Worm (Caenorhabditis elegans) whole organism, L1 larva: Measurements from ENCODE around the gene F08G5.3.

ENCODE experiments used
- C04F5.9 ChIP-seq: sonication (generic microtip); optimal IDR thresholded peaks from 2 replicates; lab custom pipeline; 2016; ENCODE audit warnings: missing genetic modification characterization, missing compliant biosample characterization
- C16A3.4 ChIP-seq: fragments of 150-350 bp; optimal IDR thresholded peaks from 2 replicates; lab custom pipeline; 2014; ENCODE audit warnings: missing biosample characterization, missing genetic modification characterization
- F16B12.6 ChIP-seq: fragments of 150-350 bp; optimal IDR thresholded peaks from 2 replicates; lab custom pipeline; 2014; ENCODE audit warnings: missing biosample characterization, missing genetic modification characterization
- Y116A8C.19 ChIP-seq: sonication (generic microtip); optimal IDR thresholded peaks from 2 replicates; lab custom pipeline; 2016; ENCODE audit warnings: missing compliant biosample characterization, missing genetic modification characterization, borderline replicate concordance
- aly-2 ChIP-seq: fragments of 150-350 bp; optimal IDR thresholded peaks from 2 replicates; lab custom pipeline; 2014; ENCODE audit warnings: missing biosample characterization, missing genetic modification characterization
- ama-1 ChIP-seq: fragments of 150-350 bp; optimal IDR thresholded peaks from 2 replicates; lab custom pipeline; 2014
- blmp-1 ChIP-seq: fragments of 150-350 bp; optimal IDR thresholded peaks from 2 replicates; lab custom pipeline; 2014; ENCODE audit warnings: missing biosample characterization, missing genetic modification characterization
- ceh-63 ChIP-seq: fragments of 200-800 bp; sonication (Bioruptor generic); optimal IDR thresholded peaks from 2 replicates; lab custom pipeline; 2018; ENCODE audit warnings: mild to moderate bottlenecking, missing genetic modification characterization, missing compliant biosample characterization
- ceh-8 ChIP-seq: fragments of 200-800 bp; sonication (Bioruptor generic); optimal IDR thresholded peaks from 2 replicates; lab custom pipeline; 2018; ENCODE audit warnings: mild to moderate bottlenecking, missing genetic modification characterization, moderate library complexity, missing compliant biosample characterization
- ceh-82 ChIP-seq, 3 experiments: fragments of 150-350 bp in 1 of 3; sonication (generic microtip) in 2 of 3; optimal IDR thresholded peaks; 2 replicates each; lab custom pipeline; 2014 to 2017; ENCODE audit warnings: missing biosample characterization in 3 of 3, missing genetic modification characterization in 3 of 3
- ceh-90 ChIP-seq: sonication (generic microtip); optimal IDR thresholded peaks from 2 replicates; lab custom pipeline; 2016; ENCODE audit warnings: missing genetic modification characterization, missing compliant biosample characterization
- dpl-1 ChIP-seq, 3 experiments: fragments of 150-350 bp in 2 of 3; sonication (generic microtip) in 1 of 3; optimal IDR thresholded peaks; 2 replicates each; lab custom pipeline; 2014 to 2017; ENCODE audit warnings: missing biosample characterization in 3 of 3, missing genetic modification characterization in 3 of 3, missing genetic modification reagents in 3 of 3
- efl-1 ChIP-seq, 4 experiments: fragments of 150-350 bp; optimal IDR thresholded peaks in 3 of 4; peaks in 1 of 4; 1 replicate in 1 of 4; 2 replicates in 3 of 4; lab custom pipeline; 2014; ENCODE audit warnings: missing biosample characterization in 2 of 4, missing genetic modification characterization in 2 of 4, missing genetic modification reagents in 2 of 4
- efl-3 ChIP-seq: fragments of 200-800 bp; sonication (Bioruptor generic); optimal IDR thresholded peaks from 2 replicates; lab custom pipeline; 2018; ENCODE audit warnings: mild to moderate bottlenecking, missing genetic modification characterization, missing compliant biosample characterization
- egl-13 ChIP-seq: sonication (generic microtip); optimal IDR thresholded peaks from 2 replicates; lab custom pipeline; 2016; ENCODE audit warnings: missing genotype, missing genetic modification reagents, missing genetic modification characterization, missing compliant biosample characterization
- egl-27 ChIP-seq, 2 experiments: fragments of 150-350 bp in 1 of 2; sonication (generic microtip); optimal IDR thresholded peaks; 3 replicates each; lab custom pipeline; 2017 to 2018; ENCODE audit warnings: missing biosample characterization in 2 of 2, missing genetic modification characterization in 2 of 2, missing genetic modification reagents in 2 of 2
- elt-2 ChIP-seq: sonication (generic microtip); optimal IDR thresholded peaks from 2 replicates; lab custom pipeline; 2016; ENCODE audit warnings: missing genetic modification characterization, mild to moderate bottlenecking, inconsistent platforms, missing compliant biosample characterization, missing genetic modification reagents
- elt-3 ChIP-seq, 6 experiments: fragments of 150-350 bp in 1 of 6; sonication (generic microtip); optimal IDR thresholded peaks; 2 replicates each; lab custom pipeline; 2017 to 2018; ENCODE audit warnings: missing biosample characterization in 6 of 6, missing genetic modification characterization in 6 of 6, inconsistent platforms in 1 of 6
- ets-5 ChIP-seq: fragments of 200-800 bp; sonication (Bioruptor generic); IDR thresholded peaks from 2 replicates; pipeline ENCODE4 v1.3.6; 2022; ENCODE audit warnings: missing genetic modification characterization, missing compliant biosample characterization
- fkh-10 ChIP-seq: sonication (generic microtip); optimal IDR thresholded peaks from 2 replicates; lab custom pipeline; 2017; ENCODE audit warnings: missing biosample characterization, missing genetic modification reagents, missing genetic modification characterization
- fkh-4 ChIP-seq: sonication (generic microtip); optimal IDR thresholded peaks from 2 replicates; lab custom pipeline; 2016; ENCODE audit warnings: missing compliant biosample characterization, missing genetic modification characterization, borderline replicate concordance
- fkh-8 ChIP-seq: sonication (generic microtip); optimal IDR thresholded peaks from 2 replicates; lab custom pipeline; 2016; ENCODE audit warnings: mild to moderate bottlenecking, missing genetic modification characterization, missing compliant biosample characterization
- fos-1 ChIP-seq: fragments of 150-350 bp; optimal IDR thresholded peaks from 2 replicates; lab custom pipeline; 2014; ENCODE audit warnings: missing biosample characterization, missing genetic modification characterization
- irx-1 ChIP-seq: sonication (generic microtip); optimal IDR thresholded peaks from 2 replicates; lab custom pipeline; 2016; ENCODE audit warnings: missing genetic modification characterization, missing compliant biosample characterization
- isw-1 ChIP-seq: fragments of 200-800 bp; sonication (Bioruptor generic); IDR thresholded peaks from 2 replicates; pipeline ENCODE4 v1.3.6; 2022; ENCODE audit warnings: missing genetic modification characterization, missing compliant biosample characterization
- jun-1 ChIP-seq: fragments of 150-350 bp; optimal IDR thresholded peaks from 2 replicates; lab custom pipeline; 2014; ENCODE audit warnings: missing biosample characterization, missing genetic modification reagents, missing genetic modification characterization
- lin-13 ChIP-seq: fragments of 150-350 bp; optimal IDR thresholded peaks from 2 replicates; lab custom pipeline; 2014; ENCODE audit warnings: missing biosample characterization, missing genetic modification reagents, missing genetic modification characterization
- lin-15B ChIP-seq: fragments of 150-350 bp; sonication (generic microtip); optimal IDR thresholded peaks from 3 replicates; lab custom pipeline; 2014; ENCODE audit warnings: missing biosample characterization, missing genetic modification characterization
- lir-3 ChIP-seq: sonication (generic microtip); optimal IDR thresholded peaks from 2 replicates; lab custom pipeline; 2016; ENCODE audit warnings: mild to moderate bottlenecking, missing genetic modification characterization, moderate library complexity, missing compliant biosample characterization; ENCODE audit not compliant: poor library complexity
- mef-2 ChIP-seq: fragments of 150-350 bp; optimal IDR thresholded peaks from 2 replicates; lab custom pipeline; 2014; ENCODE audit warnings: missing biosample characterization, missing genetic modification characterization
- nhr-11 ChIP-seq: fragments of 150-350 bp; optimal IDR thresholded peaks from 2 replicates; lab custom pipeline; 2014; ENCODE audit warnings: missing biosample characterization, missing genetic modification characterization
- nhr-19 ChIP-seq: fragments of 200-800 bp; sonication (Bioruptor generic); conservative IDR thresholded peaks from 2 replicates; pipeline ENCODE4 v1.3.6; 2022; ENCODE audit warnings: missing genetic modification characterization, missing compliant biosample characterization
- nhr-20 ChIP-seq: sonication (generic microtip); optimal IDR thresholded peaks from 2 replicates; lab custom pipeline; 2016; ENCODE audit warnings: mild to moderate bottlenecking, missing genetic modification characterization, missing compliant biosample characterization
- nhr-28 ChIP-seq: fragments of 150-350 bp; optimal IDR thresholded peaks from 2 replicates; lab custom pipeline; 2014; ENCODE audit warnings: missing biosample characterization, missing genetic modification characterization
- nhr-47 ChIP-seq: sonication (generic microtip); optimal IDR thresholded peaks from 2 replicates; lab custom pipeline; 2016; ENCODE audit warnings: mild to moderate bottlenecking, missing genetic modification characterization, moderate library complexity, missing compliant biosample characterization
- nhr-71 ChIP-seq: sonication (generic microtip); optimal IDR thresholded peaks from 2 replicates; lab custom pipeline; 2016; ENCODE audit warnings: mild to moderate bottlenecking, missing genetic modification characterization, moderate library complexity, missing compliant biosample characterization
- nhr-76 ChIP-seq: sonication (generic microtip); optimal IDR thresholded peaks from 2 replicates; lab custom pipeline; 2017; ENCODE audit warnings: missing biosample characterization, missing genetic modification characterization
- nhr-77 ChIP-seq: fragments of 150-350 bp; optimal IDR thresholded peaks from 2 replicates; lab custom pipeline; 2014; ENCODE audit warnings: missing biosample characterization, missing genetic modification characterization
- nhr-85 ChIP-seq: sonication (generic microtip); peaks from one replicate; lab custom pipeline; 2016; ENCODE audit warnings: missing genetic modification characterization, inconsistent platforms, missing compliant biosample characterization
- nhr-90 ChIP-seq: sonication (generic microtip); optimal IDR thresholded peaks from 2 replicates; lab custom pipeline; 2016; ENCODE audit warnings: mild to moderate bottlenecking, missing genetic modification characterization, missing compliant biosample characterization; ENCODE audit not compliant: poor library complexity
- pqm-1 ChIP-seq: sonication (generic microtip); optimal IDR thresholded peaks from 3 replicates; lab custom pipeline; 2017; ENCODE audit warnings: missing biosample characterization, missing genetic modification characterization
- rnt-1 ChIP-seq: sonication (generic microtip); optimal IDR thresholded peaks from 2 replicates; lab custom pipeline; 2016; ENCODE audit warnings: mild to moderate bottlenecking, missing genetic modification characterization, moderate library complexity, missing compliant biosample characterization
- skn-1 ChIP-seq: fragments of 150-350 bp; optimal IDR thresholded peaks from 2 replicates; lab custom pipeline; 2014; ENCODE audit warnings: missing biosample characterization, missing genetic modification characterization
- sptf-1 ChIP-seq: fragments of 150-350 bp; optimal IDR thresholded peaks from 2 replicates; lab custom pipeline; 2014; ENCODE audit warnings: missing biosample characterization, missing genetic modification characterization
- sup-37 ChIP-seq: fragments of 200-800 bp; sonication (Bioruptor generic); optimal IDR thresholded peaks from 2 replicates; lab custom pipeline; 2018; ENCODE audit warnings: mild to moderate bottlenecking, missing genetic modification characterization, missing compliant biosample characterization
- swsn-7 ChIP-seq: sonication (generic microtip); optimal IDR thresholded peaks from 2 replicates; lab custom pipeline; 2016; ENCODE audit warnings: missing genetic modification characterization, missing compliant biosample characterization
- tbx-2 ChIP-seq: sonication (generic microtip); optimal IDR thresholded peaks from 2 replicates; lab custom pipeline; 2016; ENCODE audit warnings: missing genetic modification characterization, missing compliant biosample characterization
- unc-62 ChIP-seq: fragments of 150-350 bp; optimal IDR thresholded peaks from 2 replicates; lab custom pipeline; 2014; ENCODE audit warnings: missing biosample characterization, missing genetic modification reagents, missing genetic modification characterization
- unc-86 ChIP-seq: sonication (generic microtip); optimal IDR thresholded peaks from 2 replicates; lab custom pipeline; 2016; ENCODE audit warnings: missing genetic modification characterization, missing compliant biosample characterization
- xbp-1 ChIP-seq: sonication (generic microtip); optimal IDR thresholded peaks from 2 replicates; lab custom pipeline; 2016; ENCODE audit warnings: missing genetic modification characterization, missing compliant biosample characterization
- zag-1 ChIP-seq: fragments of 150-350 bp; optimal IDR thresholded peaks from 2 replicates; lab custom pipeline; 2014; ENCODE audit warnings: missing biosample characterization, missing genetic modification characterization
- ztf-11 ChIP-seq, 2 experiments: sonication (generic microtip); optimal IDR thresholded peaks; 2 replicates each; lab custom pipeline; 2016 to 2017; ENCODE audit warnings: missing genetic modification characterization in 2 of 2, missing biosample characterization in 1 of 2, missing compliant biosample characterization in 1 of 2

The F08G5.3 gene

DNA sequence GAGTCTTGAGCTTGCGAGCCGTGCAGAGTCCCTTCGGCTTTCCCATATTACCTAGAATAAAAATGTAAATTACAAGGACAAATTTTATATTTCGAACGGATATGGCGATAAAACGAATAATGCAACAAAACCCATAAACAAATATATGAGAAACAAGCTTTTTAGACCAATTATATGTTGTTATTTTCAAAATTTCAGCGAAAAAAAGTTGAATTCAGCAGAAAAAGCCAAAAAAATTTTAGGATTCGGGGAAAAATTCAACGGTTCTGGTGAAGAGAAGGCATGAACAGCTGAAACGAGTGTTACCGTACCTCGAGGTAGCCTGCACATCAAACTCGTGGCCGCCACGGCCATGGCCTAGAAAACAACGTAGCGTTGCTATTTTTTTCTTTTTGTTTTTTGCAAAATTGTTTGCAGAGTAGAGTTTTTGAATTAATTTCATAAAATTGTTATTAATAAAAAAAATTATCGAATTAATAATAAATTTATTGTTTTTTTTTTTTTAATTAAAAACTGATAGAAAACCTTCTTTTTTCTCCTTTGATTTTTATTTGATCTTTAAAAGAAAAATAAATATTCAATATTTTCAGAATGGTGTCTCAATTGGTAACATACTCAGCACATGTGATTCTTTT lies 26.3 kb downstream of the F08G5.3 start, which contains the start of the genes rps-23 and dpm-3:
Gene rps-23 (minus strand): TSS at position 51 of the 635 bp plus-strand sequence.
Gene dpm-3 (plus strand): TSS at position 585 of the 635 bp plus-strand sequence.
- peak; percentile 91 for TF ChIP-seq egl-13
- peak; percentile 91 to 98 (median 93) for TF ChIP-seq ceh-82 (tag; optimal IDR thresholded peaks at IDR 0.05; lab: Kevin White, UChicago)
- TF ChIP-seq elt-3 (tag; optimal IDR thresholded peaks at IDR 0.05; lab: Kevin White, UChicago): peak in 5 of 6 experiments; percentile 27 to 86 (median 72)
- no peak for TF ChIP-seq nhr-76 (tag; lab: Kevin White, UChicago)
- TF ChIP-seq nhr-11: peak; percentile 87
- TF ChIP-seq lin-13: peak; percentile 93
- no peak for TF ChIP-seq sptf-1 (tag; lab: Kevin White, UChicago)
- TF ChIP-seq ztf-11 (tag; optimal IDR thresholded peaks at IDR 0.05; lab: Kevin White, UChicago): peak in 1 of 2 experiments; percentile 89
- TF ChIP-seq nhr-28 (tag; lab: Kevin White, UChicago): no peak
- TF ChIP-seq unc-86 (tag; lab: Kevin White, UChicago): peak; percentile 91
- peak; percentile 96 for TF ChIP-seq nhr-19 (GFP tag; lab: Robert Waterston, UW)
- peak; percentile 46 for TF ChIP-seq ceh-8 (GFP tag; lab: Kevin White, UChicago)
- TF ChIP-seq F16B12.6: peak; percentile 72
- peak; percentile 86 for TF ChIP-seq jun-1 (tag; lab: Kevin White, UChicago)
- peak; percentile 93 for TF ChIP-seq swsn-7 (tag; lab: Kevin White, UChicago)
- TF ChIP-seq xbp-1 (tag; lab: Kevin White, UChicago): peak; percentile 94
- peak; percentile 93 to 96 for TF ChIP-seq efl-1 (optimal IDR thresholded peaks at IDR 0.05; lab: Kevin White, UChicago)
- peak; percentile 87 to 98 for TF ChIP-seq efl-1 (GFP tag; optimal IDR thresholded peaks at IDR 0.05 in 1 of 2; lab: Kevin White, UChicago)
- TF ChIP-seq nhr-90 (tag; lab: Kevin White, UChicago): peak; percentile 95
- peak; percentile 97 for TF ChIP-seq nhr-85 (tag; lab: Kevin White, UChicago)
- peak; percentile 74 for TF ChIP-seq sup-37 (GFP tag; lab: Kevin White, UChicago)
- TF ChIP-seq C16A3.4 (tag; lab: Kevin White, UChicago): peak; percentile 97
- peak; percentile 84 for TF ChIP-seq nhr-77 (tag; lab: Kevin White, UChicago)
- peak; percentile 99 for TF ChIP-seq rnt-1
- peak; percentile 89 for TF ChIP-seq irx-1 (tag; lab: Kevin White, UChicago)
- TF ChIP-seq skn-1: peak; percentile 95
- peak; percentile 98 for TF ChIP-seq fkh-8 (tag; lab: Kevin White, UChicago)
- no peak for TF ChIP-seq unc-62 (GFP tag; lab: Kevin White, UChicago)
- TF ChIP-seq zag-1: peak; percentile 65
- TF ChIP-seq tbx-2 (tag; lab: Kevin White, UChicago): peak; percentile 95
- peak; percentile 83 to 88 (median 87) for TF ChIP-seq dpl-1 (GFP tag; optimal IDR thresholded peaks at IDR 0.05; lab: Kevin White, UChicago)
- peak; percentile 53 for TF ChIP-seq Y116A8C.19 (tag; lab: Kevin White, UChicago)
- TF ChIP-seq lir-3 (tag; lab: Kevin White, UChicago): peak; percentile 96
- no peak for TF ChIP-seq mef-2 (tag; lab: Kevin White, UChicago)
- TF ChIP-seq isw-1 (GFP tag; lab: Robert Waterston, UW): peak; percentile 97
- peak; percentile 96 for TF ChIP-seq nhr-47 (tag; lab: Kevin White, UChicago)
- TF ChIP-seq aly-2 (tag; lab: Kevin White, UChicago): peak; percentile 81
- no peak for TF ChIP-seq ceh-63 (GFP tag; lab: Kevin White, UChicago)
- TF ChIP-seq nhr-71: peak; percentile 97
- peak; percentile 81 for TF ChIP-seq fkh-10 (GFP tag; lab: Kevin White, UChicago)
- peak; percentile 82 for TF ChIP-seq blmp-1 (tag; lab: Kevin White, UChicago)
- TF ChIP-seq ama-1: peak; percentile 20
- TF ChIP-seq ets-5: no peak
- TF ChIP-seq ceh-90: peak; percentile 85
- peak; percentile 94 for TF ChIP-seq nhr-20 (tag; lab: Kevin White, UChicago)
- peak; percentile 10 for TF ChIP-seq efl-3
- TF ChIP-seq fos-1: peak; percentile 91
- TF ChIP-seq lin-15B: peak; percentile 94
- peak; percentile 91 for TF ChIP-seq C04F5.9 (tag; lab: Kevin White, UChicago)
- TF ChIP-seq elt-2 (tag; lab: Kevin White, UChicago): peak; percentile 79
- TF ChIP-seq fkh-4 (tag; lab: Kevin White, UChicago): peak; percentile 87
- no peak for TF ChIP-seq egl-27 (tag; optimal IDR thresholded peaks at IDR 0.05; lab: Kevin White, UChicago)
- TF ChIP-seq pqm-1 (tag; lab: Kevin White, UChicago): no peak
